Fruit fly (Drosophila melanogaster) whole organism, wandering third instar larva: ENCODE measurements around the gene CG13894.
A peak's percentile ranks its signal among the peaks of the same experiment; 100 is the strongest.

Experiments used
- Dfd ChIP-seq: fragments of >200 bp; optimal IDR thresholded peaks from 2 replicates; lab custom pipeline; 2017; ENCODE audit warnings: missing biosample characterization, missing genetic modification characterization
- Mio ChIP-seq: sonication (Bioruptor generic); optimal IDR thresholded peaks from 2 replicates; lab custom pipeline; 2016; ENCODE audit warnings: missing biosample characterization, missing genetic modification characterization
- OdsH ChIP-seq: fragments of 200-800 bp; sonication (Bioruptor generic); optimal IDR thresholded peaks from 2 replicates; lab custom pipeline; 2016; ENCODE audit warnings: missing biosample characterization, mild to moderate bottlenecking, missing genetic modification characterization
- dmrt93B ChIP-seq: fragments of 200-800 bp; sonication (Bioruptor generic); optimal IDR thresholded peaks from 2 replicates; lab custom pipeline; 2018; ENCODE audit warnings: missing biosample characterization, mild to moderate bottlenecking, missing genetic modification characterization
- dsf ChIP-seq: sonication (Bioruptor generic); optimal IDR thresholded peaks from 2 replicates; lab custom pipeline; 2016; ENCODE audit warnings: missing biosample characterization, missing genetic modification characterization, borderline replicate concordance
- ey ChIP-seq: fragments of 200-800 bp; sonication (Bioruptor generic); optimal IDR thresholded peaks from 2 replicates; lab custom pipeline; 2016; ENCODE audit warnings: missing biosample characterization, missing genetic modification characterization
- pan ChIP-seq: fragments of >200 bp; optimal IDR thresholded peaks from 2 replicates; lab custom pipeline; 2017
- psq ChIP-seq: fragments of 200-800 bp; sonication (Bioruptor generic); optimal IDR thresholded peaks from 3 replicates; lab custom pipeline; 2017; ENCODE audit warnings: missing biosample characterization, mild to moderate bottlenecking, missing genetic modification characterization, moderate library complexity
- sage ChIP-seq: fragments of 200-800 bp; sonication (Bioruptor generic); optimal IDR thresholded peaks from 2 replicates; lab custom pipeline; 2016; ENCODE audit warnings: missing biosample characterization, mild to moderate bottlenecking, missing genetic modification characterization
- tai ChIP-seq: sonication (Bioruptor generic); optimal IDR thresholded peaks from 2 replicates; lab custom pipeline; 2016; ENCODE audit warnings: missing biosample characterization, missing genetic modification characterization
- woc ChIP-seq: sonication (Bioruptor generic); optimal IDR thresholded peaks from 2 replicates; lab custom pipeline; 2016; ENCODE audit warnings: missing biosample characterization, mild to moderate bottlenecking, missing genetic modification characterization

- no peak for TF ChIP-seq dsf (GFP tag; lab: Kevin White, UChicago)
- TF ChIP-seq pan = no peak
- TF ChIP-seq Dfd (GFP tag; lab: Kevin White, UChicago) = peak; percentile 51
- TF ChIP-seq tai (GFP tag; lab: Kevin White, UChicago) = no peak
- TF ChIP-seq OdsH (GFP tag; lab: Kevin White, UChicago) = no peak
- TF ChIP-seq dmrt93B (GFP tag; lab: Kevin White, UChicago) = no peak
- TF ChIP-seq ey (GFP tag; lab: Kevin White, UChicago) = no peak
- TF ChIP-seq woc = no peak
- no peak for TF ChIP-seq psq (GFP tag; lab: Kevin White, UChicago)
- no peak for TF ChIP-seq sage (GFP tag; lab: Kevin White, UChicago)
- TF ChIP-seq Mio = no peak
Measured at dm6 chr3L:737445-738116, 38.6 kb upstream of the CG13894 start.
